Worm (Caenorhabditis elegans) whole organism, midembryonic: ENCODE results near the gene clec-58.
"Not testable (repeated sequence)": the region's sequence is repeated elsewhere in the genome, so short reads cannot be mapped to it uniquely, and the experiment has no call there.

Experiments
- T22C8.4 ChIP-seq: fragments of 200-800 bp; sonication (Bioruptor generic); IDR thresholded peaks from 2 replicates; pipeline ENCODE4 v1.3.6; 2022; ENCODE audit warnings: missing genetic modification characterization, missing compliant biosample characterization
- cog-1 ChIP-seq: sonication (generic microtip); optimal IDR thresholded peaks from 2 replicates; lab custom pipeline; 2016; ENCODE audit warnings: missing genetic modification characterization, missing compliant biosample characterization
- flt-1 ChIP-seq: fragments of 200-800 bp; sonication (Bioruptor generic); IDR thresholded peaks from 2 replicates; pipeline ENCODE4 v1.3.6; 2022; ENCODE audit warnings: missing genetic modification characterization, missing compliant biosample characterization
- klf-2 ChIP-seq: fragments of 200-800 bp; sonication (Bioruptor generic); conservative IDR thresholded peaks from 2 replicates; pipeline ENCODE4 v1.3.6; 2022; ENCODE audit warnings: missing genetic modification reagents, missing genetic modification characterization, missing compliant biosample characterization
- med-1 ChIP-seq: sonication (generic microtip); optimal IDR thresholded peaks from 2 replicates; lab custom pipeline; 2017; ENCODE audit warnings: missing genetic modification characterization, mild to moderate bottlenecking, missing compliant biosample characterization, antibody characterized with exemption, missing genetic modification reagents; ENCODE audit not compliant: insufficient read depth
- ref-1 ChIP-seq: fragments of 200-800 bp; sonication (Bioruptor generic); conservative IDR thresholded peaks from 2 replicates; pipeline ENCODE4 v1.3.6; 2022; ENCODE audit warnings: missing genetic modification reagents, missing genetic modification characterization, missing compliant biosample characterization
- tab-1 ChIP-seq: fragments of 200-800 bp; sonication (Bioruptor generic); IDR thresholded peaks from 2 replicates; pipeline ENCODE4 v1.3.6; 2022; ENCODE audit warnings: missing genetic modification characterization, missing compliant biosample characterization
- ztf-23 ChIP-seq: fragments of 200-800 bp; sonication (Bioruptor generic); IDR thresholded peaks from 2 replicates; pipeline ENCODE4 v1.3.6; 2022; ENCODE audit warnings: missing genetic modification reagents, missing genetic modification characterization, missing compliant biosample characterization
- ztf-29 ChIP-seq: fragments of 200-800 bp; sonication (Bioruptor generic); IDR thresholded peaks from 2 replicates; pipeline ENCODE4 v1.3.6; 2022; ENCODE audit warnings: missing genetic modification reagents, missing genetic modification characterization, missing compliant biosample characterization

Gene clec-58

DNA sequence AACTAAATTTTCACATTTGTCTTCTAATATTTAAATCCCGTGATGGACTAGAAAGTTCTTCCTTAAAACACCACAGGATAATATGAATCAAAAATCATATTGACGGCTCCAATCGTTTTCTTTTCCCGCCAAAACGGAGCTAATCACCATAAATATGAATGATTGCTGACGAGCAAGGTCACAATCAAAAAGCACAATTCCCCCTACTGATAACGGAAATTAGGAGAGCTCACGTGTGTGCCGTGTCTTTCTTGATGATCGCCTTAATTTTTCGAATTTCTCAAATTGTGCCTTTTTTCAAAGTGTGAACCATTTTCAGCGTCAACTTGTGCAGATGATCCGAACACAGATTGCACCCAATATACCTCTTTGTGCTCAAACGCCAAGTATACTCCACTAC lies 32.0 kb downstream of the clec-58 start:
- TF ChIP-seq med-1 (GFP tag; lab: Kevin White, UChicago) (no peak), tab-1 (GFP tag; lab: Robert Waterston, UW) (no peak), T22C8.4 (GFP tag; lab: Robert Waterston, UW) (no peak), klf-2 (GFP tag; lab: Robert Waterston, UW) (no peak)

DNA sequence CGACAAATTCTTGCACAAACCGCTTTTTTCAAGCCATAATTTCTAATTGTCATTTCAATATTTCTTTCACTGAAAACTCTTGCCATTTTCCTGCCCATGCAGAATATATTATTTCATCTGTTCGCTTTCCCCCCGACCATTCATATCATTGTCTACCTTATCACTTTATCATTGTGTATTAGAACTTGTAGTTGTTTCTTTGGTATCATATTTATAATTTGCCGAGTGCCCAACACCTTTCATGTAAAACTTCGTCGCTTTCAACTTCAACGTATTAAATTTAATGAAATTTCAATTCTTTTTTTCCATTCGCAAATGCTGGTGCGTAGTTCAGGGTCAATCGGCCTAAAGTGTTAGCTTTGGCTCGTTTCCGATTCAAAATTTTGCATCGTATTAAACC lies 33.1 kb downstream of the clec-58 start, which contains the start of gene ZK673.1:
TSS of gene ZK673.1 (plus strand) at position 301 of the 400 bp plus-strand sequence.
- not testable (repeated sequence) for TF ChIP-seq ztf-29; cog-1 (tag; lab: Kevin White, UChicago); klf-2 (GFP tag; lab: Robert Waterston, UW)

DNA sequence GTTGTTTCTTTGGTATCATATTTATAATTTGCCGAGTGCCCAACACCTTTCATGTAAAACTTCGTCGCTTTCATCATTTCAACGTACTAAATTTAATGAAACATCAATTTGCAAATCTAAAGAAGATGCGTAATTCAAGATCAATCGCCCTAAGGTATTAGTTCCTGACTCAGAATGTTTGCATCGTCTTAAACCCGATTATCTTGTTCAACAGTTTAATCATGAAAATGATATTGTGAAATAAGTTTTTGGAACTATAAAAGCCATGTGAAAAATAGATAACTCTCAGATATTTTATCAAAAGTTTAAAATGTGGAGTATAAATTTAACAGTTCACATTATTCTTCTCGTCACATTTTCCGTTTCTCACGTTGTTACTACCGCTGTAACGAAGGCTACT lies 36.0 kb downstream of the clec-58 start, which contains the start of gene E04D5.4:
TSS of gene E04D5.4 (plus strand) at position 301 of the 400 bp plus-strand sequence.
- no peak for TF ChIP-seq klf-2 (GFP tag; lab: Robert Waterston, UW)
- no peak for TF ChIP-seq med-1 (GFP tag; lab: Kevin White, UChicago)
- TF ChIP-seq T22C8.4 (GFP tag; lab: Robert Waterston, UW): no peak
- no peak for TF ChIP-seq ref-1 (GFP tag; lab: Robert Waterston, UW)
- no peak for TF ChIP-seq ztf-23 (GFP tag; lab: Robert Waterston, UW)
- TF ChIP-seq flt-1: no peak
- no peak for TF ChIP-seq tab-1 (GFP tag; lab: Robert Waterston, UW)
- no peak for TF ChIP-seq ztf-29
- no peak for TF ChIP-seq cog-1 (tag; lab: Kevin White, UChicago)

DNA sequence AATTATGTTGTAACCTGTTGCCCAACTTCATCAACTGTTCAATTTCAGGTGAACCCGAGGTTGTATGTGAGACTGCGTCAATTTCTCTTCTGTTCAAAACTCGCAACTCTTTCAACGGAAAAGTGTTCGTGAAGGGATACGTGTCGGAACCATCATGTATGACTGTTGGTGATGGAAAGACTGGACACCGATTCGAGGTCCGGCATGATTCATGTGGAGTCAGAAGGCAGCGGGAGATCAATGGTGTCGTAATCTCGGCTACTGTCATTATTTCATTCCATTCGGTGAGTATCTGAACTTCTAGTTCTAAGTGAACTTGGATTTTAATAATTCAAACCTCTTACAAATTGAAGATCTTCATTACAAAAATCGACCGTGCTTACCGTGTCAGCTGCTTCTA lies 38.1 kb downstream of the clec-58 start:
- no peak for TF ChIP-seq med-1 (GFP tag; lab: Kevin White, UChicago)
- TF ChIP-seq ztf-29: no peak
- TF ChIP-seq ref-1 (GFP tag; lab: Robert Waterston, UW): no peak
- TF ChIP-seq T22C8.4 (GFP tag; lab: Robert Waterston, UW): no peak
- TF ChIP-seq tab-1 (GFP tag; lab: Robert Waterston, UW): no peak
- TF ChIP-seq klf-2 (GFP tag; lab: Robert Waterston, UW): no peak

ce11 chrII:10435836-10436235 lies 40.1 kb downstream of the clec-58 start, which contains the start of gene cut-4:
Gene cut-4, plus strand, starts transcription at chrII:10436136.
- no peak for TF ChIP-seq ref-1 (GFP tag; lab: Robert Waterston, UW)
- no peak for TF ChIP-seq tab-1 (GFP tag; lab: Robert Waterston, UW)
